Fruit fly (Drosophila melanogaster) S2 (cell line): ENCODE measurements around the gene CG31926.

Experiments used
- CG8478 ChIP-seq: fragments of >200 bp; optimal IDR thresholded peaks from 2 replicates; lab custom pipeline; 2018
- CTCF ChIP-seq, 2 experiments: fragments of >200 bp; optimal IDR thresholded peaks; 2 replicates each; lab custom pipeline; 2018

CG31926 gene

dm6 chr2L:1522397-1522796 lies 27.1 kb downstream of the CG31926 start, which contains the start of gene Or22b:
Gene Or22b (plus strand): TSS chr2L:1522697.
- TF ChIP-seq CTCF (optimal IDR thresholded peaks at IDR 0.05; lab: Kevin White, UChicago) (no peak), CG8478 (lab: Kevin White, UChicago) (no peak)

- TF ChIP-seq CG8478 (lab: Kevin White, UChicago) (no peak), CTCF (optimal IDR thresholded peaks at IDR 0.05; lab: Kevin White, UChicago) (no peak)
These were observed 40.0 kb downstream of the CG31926 start for dm6 chr2L:1535231-1535630.

dm6 chr2L:1538132-1538531 lies 42.9 kb downstream of the CG31926 start:
- TF ChIP-seq CTCF (optimal IDR thresholded peaks at IDR 0.05; lab: Kevin White, UChicago) (no peak), CG8478 (lab: Kevin White, UChicago) (no peak)
